Worm (Caenorhabditis elegans) whole organism, L2 larva: ENCODE measurements around the gene Y82E9BR.19.

Source experiments
- F13H6.1 ChIP-seq: sonication (generic microtip); optimal IDR thresholded peaks from 2 replicates; lab custom pipeline; 2016; ENCODE audit warnings: missing genetic modification characterization, missing compliant biosample characterization
- blmp-1 ChIP-seq: sonication (generic microtip); optimal IDR thresholded peaks from 2 replicates; lab custom pipeline; 2017; ENCODE audit warnings: missing genetic modification characterization, mild to moderate bottlenecking, missing compliant biosample characterization, antibody characterized with exemption, moderate library complexity; ENCODE audit not compliant: insufficient read depth
- ceh-82 ChIP-seq: fragments of 150-350 bp; optimal IDR thresholded peaks from 2 replicates; lab custom pipeline; 2014; ENCODE audit warnings: missing biosample characterization, missing genetic modification characterization
- dmd-4 ChIP-seq: sonication (generic microtip); optimal IDR thresholded peaks from 2 replicates; lab custom pipeline; 2017; ENCODE audit warnings: missing biosample characterization, missing genetic modification characterization
- egl-27 ChIP-seq: sonication (generic microtip); optimal IDR thresholded peaks from 3 replicates; lab custom pipeline; 2017; ENCODE audit warnings: missing biosample characterization, missing genetic modification reagents, missing genetic modification characterization
- lin-39 ChIP-seq: fragments of 150-350 bp; optimal IDR thresholded peaks from 2 replicates; lab custom pipeline; 2014; ENCODE audit warnings: missing biosample characterization, missing genetic modification reagents, missing genetic modification characterization
- nhr-11 ChIP-seq: fragments of 150-350 bp; optimal IDR thresholded peaks from 2 replicates; lab custom pipeline; 2014; ENCODE audit warnings: missing biosample characterization, missing genetic modification characterization
- nhr-12 ChIP-seq: fragments of 150-350 bp; optimal IDR thresholded peaks from 2 replicates; lab custom pipeline; 2014; ENCODE audit warnings: missing biosample characterization, missing genetic modification characterization
- skn-1 ChIP-seq: sonication (generic microtip); optimal IDR thresholded peaks from 2 replicates; lab custom pipeline; 2017; ENCODE audit warnings: missing biosample characterization, missing genetic modification characterization
- snpc-4 ChIP-seq: fragments of 150-350 bp; optimal IDR thresholded peaks from 2 replicates; lab custom pipeline; 2014; ENCODE audit warnings: missing biosample characterization, missing genetic modification characterization
- unc-62 ChIP-seq: fragments of 150-350 bp; optimal IDR thresholded peaks from 2 replicates; lab custom pipeline; 2014; ENCODE audit warnings: missing biosample characterization, missing genetic modification reagents, missing genetic modification characterization
- ztf-11 ChIP-seq: sonication (generic microtip); optimal IDR thresholded peaks from 2 replicates; lab custom pipeline; 2017; ENCODE audit warnings: missing biosample characterization, missing genetic modification characterization

- TF ChIP-seq egl-27 (tag; lab: Kevin White, UChicago) = no peak
- TF ChIP-seq nhr-12 (tag; lab: Kevin White, UChicago) = no peak
- no peak for TF ChIP-seq F13H6.1 (tag; lab: Kevin White, UChicago)
- TF ChIP-seq blmp-1 (tag; lab: Kevin White, UChicago) = no peak
- no peak for TF ChIP-seq ztf-11 (tag; lab: Kevin White, UChicago)
- TF ChIP-seq nhr-11 = no peak
- TF ChIP-seq ceh-82 = no peak
- no peak for TF ChIP-seq skn-1
- no peak for TF ChIP-seq unc-62 (GFP tag; lab: Kevin White, UChicago)
- TF ChIP-seq snpc-4 = no peak
- no peak for TF ChIP-seq dmd-4
- TF ChIP-seq lin-39 (tag; lab: Kevin White, UChicago) = no peak
Observed at ce11 chrIII:1519906-1520305, 24.8 kb upstream of the Y82E9BR.19 start.
